Worm (Caenorhabditis elegans) whole organism, mixed stage, embryonic: ENCODE data around the gene F21H7.5.

ENCODE experiments used
- blmp-1 ChIP-seq: fragments of 150-350 bp; optimal IDR thresholded peaks from 2 replicates; lab custom pipeline; 2014; ENCODE audit warnings: missing biosample characterization, missing genetic modification characterization
- hlh-1 ChIP-seq: fragments of 150-350 bp; optimal IDR thresholded peaks from 2 replicates; lab custom pipeline; 2014; ENCODE audit warnings: missing biosample characterization, missing genetic modification reagents, missing genetic modification characterization
- lin-13 ChIP-seq: fragments of 150-350 bp; optimal IDR thresholded peaks from 2 replicates; lab custom pipeline; 2014; ENCODE audit warnings: missing biosample characterization, missing genetic modification characterization
- lin-32 ChIP-seq: fragments of 200-800 bp; sonication (Bioruptor generic); optimal IDR thresholded peaks from 2 replicates; lab custom pipeline; 2018; ENCODE audit warnings: mild to moderate bottlenecking, missing genetic modification characterization, missing compliant biosample characterization
- nhr-237 ChIP-seq: fragments of 150-350 bp; optimal IDR thresholded peaks from 2 replicates; lab custom pipeline; 2014; ENCODE audit warnings: missing biosample characterization, missing genetic modification characterization
- nhr-28 ChIP-seq: fragments of 150-350 bp; optimal IDR thresholded peaks from 2 replicates; lab custom pipeline; 2014; ENCODE audit warnings: missing biosample characterization, missing genetic modification characterization
- pha-4 ChIP-seq: fragments of 150-350 bp; optimal IDR thresholded peaks from 2 replicates; lab custom pipeline; 2018; ENCODE audit warnings: missing biosample characterization, missing genetic modification reagents, missing genetic modification characterization
- sptf-1 ChIP-seq: sonication (generic microtip); optimal IDR thresholded peaks from 2 replicates; lab custom pipeline; 2017; ENCODE audit warnings: mild to moderate bottlenecking, missing genetic modification characterization, moderate library complexity, missing compliant biosample characterization
- unc-62 ChIP-seq: fragments of 150-350 bp; optimal IDR thresholded peaks from 2 replicates; lab custom pipeline; 2014; ENCODE audit warnings: missing biosample characterization, missing genetic modification reagents, missing genetic modification characterization

- no peak for TF ChIP-seq nhr-28 (tag; lab: Kevin White, UChicago)
- TF ChIP-seq blmp-1, result no peak
- no peak for TF ChIP-seq pha-4 (tag; lab: Kevin White, UChicago)
- no peak for TF ChIP-seq nhr-237 (tag; lab: Kevin White, UChicago)
- TF ChIP-seq unc-62 (GFP tag; lab: Kevin White, UChicago), result no peak
- no peak for TF ChIP-seq hlh-1
- no peak for TF ChIP-seq lin-32 (GFP tag; lab: Kevin White, UChicago)
- no peak for TF ChIP-seq sptf-1 (tag; lab: Kevin White, UChicago)
- no peak for TF ChIP-seq lin-13
These were observed 22.8 kb upstream of the F21H7.5 start, which contains the start of gene F11A5.9 for ce11 chrV:16214505-16214904.
